Worm (Caenorhabditis elegans): ENCODE measurements around the gene T25F10.3.

- TF ChIP-seq hmg-1.1 (GFP tag; IDR thresholded peaks at IDR 0.05) (no peak), spr-1 (tag; optimal IDR thresholded peaks at IDR 0.05) (no peak), ces-1 (GFP tag; optimal IDR thresholded peaks at IDR 0.05) (no peak), daf-12 (tag; optimal IDR thresholded peaks at IDR 0.05) (no peak)
These were observed 45.0 kb upstream of the T25F10.3 start for ce11 chrV:6699833-6700232.

All from whole organism, L4 larva.